Worm (Caenorhabditis elegans): ENCODE measurements around the gene F07E5.13.
"Not testable (repeated sequence)": the region's sequence is repeated elsewhere in the genome, so short reads cannot be mapped to it uniquely, and the experiment has no call there.

DNA sequence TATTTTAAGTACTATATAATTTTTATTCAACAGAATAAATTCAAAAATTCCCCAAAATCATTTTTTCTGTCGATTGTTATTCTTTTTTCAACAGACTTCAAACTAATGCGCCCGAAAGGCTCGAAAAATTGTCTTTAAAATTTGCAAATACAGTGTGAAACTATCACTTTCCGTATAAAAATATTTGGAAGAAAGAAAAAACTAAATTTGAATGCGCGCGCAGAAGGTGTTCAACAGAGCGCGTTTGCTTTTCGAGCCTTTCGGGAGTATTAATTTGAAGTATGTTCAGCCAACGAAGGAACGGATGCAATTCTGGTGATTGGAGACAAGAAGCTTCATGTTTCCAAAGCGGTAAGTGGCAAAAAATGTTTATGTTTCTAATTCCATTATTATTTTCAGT is 31.6 kb downstream of the F07E5.13 start, which contains the start of gene btb-4:
- TF ChIP-seq tab-1 (GFP tag; IDR thresholded peaks at IDR 0.05); flt-1 (GFP tag; IDR thresholded peaks at IDR 0.05); cog-1 (tag; optimal IDR thresholded peaks at IDR 0.05); klf-2 (GFP tag; conservative IDR thresholded peaks at IDR 0.05); T22C8.4 (GFP tag; IDR thresholded peaks at IDR 0.05); ztf-29 (GFP tag; IDR thresholded peaks at IDR 0.05); ztf-23 (GFP tag; IDR thresholded peaks at IDR 0.05); ref-1 (GFP tag; conservative IDR thresholded peaks at IDR 0.05); med-1 (GFP tag; optimal IDR thresholded peaks at IDR 0.05; ENCODE audit: insufficient read depth): not testable (repeated sequence)
